Worm (Caenorhabditis elegans) whole organism, mixed stage, embryonic: Measurements from ENCODE around the gene igeg-1.

Source experiments
- blmp-1 ChIP-seq: fragments of 150-350 bp; optimal IDR thresholded peaks from 2 replicates; lab custom pipeline; 2014; ENCODE audit warnings: missing biosample characterization, missing genetic modification characterization
- ceh-39 ChIP-seq: fragments of 150-350 bp; optimal IDR thresholded peaks from 2 replicates; lab custom pipeline; 2014; ENCODE audit warnings: missing biosample characterization, missing genetic modification characterization
- elt-1 ChIP-seq: sonication (generic microtip); optimal IDR thresholded peaks from 2 replicates; lab custom pipeline; 2017; ENCODE audit warnings: missing genetic modification characterization, mild to moderate bottlenecking, missing compliant biosample characterization, antibody characterized with exemption, moderate library complexity, borderline replicate concordance; ENCODE audit not compliant: insufficient read depth
- hlh-1 ChIP-seq: fragments of 150-350 bp; optimal IDR thresholded peaks from 2 replicates; lab custom pipeline; 2014; ENCODE audit warnings: missing biosample characterization, missing genetic modification reagents, missing genetic modification characterization
- mep-1 ChIP-seq: fragments of 150-350 bp; optimal IDR thresholded peaks from 2 replicates; lab custom pipeline; 2017; ENCODE audit warnings: missing biosample characterization, missing genetic modification reagents, missing genetic modification characterization, inconsistent platforms
- nhr-12 ChIP-seq: fragments of 150-350 bp; optimal IDR thresholded peaks from 2 replicates; lab custom pipeline; 2014; ENCODE audit warnings: missing biosample characterization, missing genetic modification characterization
- nhr-76 ChIP-seq: sonication (generic microtip); optimal IDR thresholded peaks from 2 replicates; lab custom pipeline; 2017; ENCODE audit warnings: missing biosample characterization, missing genetic modification characterization
- ztf-11 ChIP-seq: fragments of 150-350 bp; optimal IDR thresholded peaks from 2 replicates; lab custom pipeline; 2014; ENCODE audit warnings: missing biosample characterization, missing genetic modification characterization

DNA sequence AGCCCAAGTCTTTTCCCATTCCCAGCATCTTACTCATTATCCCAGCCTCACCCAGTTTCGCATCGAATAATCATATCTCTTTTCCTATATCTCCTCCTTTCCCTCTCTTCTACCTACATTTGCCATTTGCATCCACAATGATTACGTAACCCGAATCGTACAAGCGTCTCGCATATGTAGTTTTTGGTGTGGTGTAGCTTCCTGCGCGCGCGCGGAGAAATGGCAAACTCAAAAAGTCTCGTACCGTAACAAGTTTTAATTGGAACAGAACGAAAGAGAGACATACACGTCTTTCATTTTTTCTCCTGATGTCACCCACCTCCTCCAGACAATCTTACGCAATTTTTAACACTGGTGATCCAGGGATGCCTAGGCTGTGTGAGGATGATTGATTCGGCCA is 36.4 kb upstream of the igeg-1 start:
- TF ChIP-seq hlh-1 (no peak), elt-1 (tag; lab: Kevin White, UChicago) (no peak), ceh-39 (tag; lab: Kevin White, UChicago) (no peak), mep-1 (tag; lab: Kevin White, UChicago) (no peak), nhr-76 (tag; lab: Kevin White, UChicago) (no peak), nhr-12 (tag; lab: Kevin White, UChicago) (no peak), ztf-11 (no peak), blmp-1 (tag; lab: Kevin White, UChicago) (no peak)
